Fruit fly (Drosophila melanogaster) whole organism, embryonic: ENCODE results near the gene Sfxn2.

Experiments used
- Abd-B ChIP-seq: fragments of 200-800 bp; sonication (Bioruptor generic); optimal IDR thresholded peaks from 2 replicates; lab custom pipeline; 2018; ENCODE audit warnings: missing biosample characterization, mild to moderate bottlenecking, missing genetic modification characterization, moderate library complexity
- Atf3 ChIP-seq: fragments of 200-800 bp; sonication (Bioruptor generic); optimal IDR thresholded peaks from 3 replicates; lab custom pipeline; 2016; ENCODE audit warnings: missing biosample characterization, missing genetic modification characterization
- Bteb2 ChIP-seq: fragments of 200-800 bp; sonication (Bioruptor generic); optimal IDR thresholded peaks from 2 replicates; lab custom pipeline; 2016; ENCODE audit warnings: missing biosample characterization, missing genetic modification characterization
- CG10147 ChIP-seq: fragments of 200-800 bp; sonication (Bioruptor generic); optimal IDR thresholded peaks from 2 replicates; lab custom pipeline; 2019; ENCODE audit warnings: missing biosample characterization, mild to moderate bottlenecking, missing genetic modification characterization, moderate library complexity
- CG10267 ChIP-seq: fragments of 200-800 bp; sonication (Bioruptor generic); optimal IDR thresholded peaks from 2 replicates; lab custom pipeline; 2018; ENCODE audit warnings: missing biosample characterization, mild to moderate bottlenecking, missing genetic modification characterization, moderate library complexity
- CG10321 ChIP-seq: fragments of 200-800 bp; sonication (Bioruptor generic); IDR thresholded peaks from 2 replicates; pipeline ENCODE4 v1.3.6; 2022; ENCODE audit warnings: missing biosample characterization, missing genetic modification characterization
- CG10366 ChIP-seq: fragments of 200-800 bp; sonication (Bioruptor generic); IDR thresholded peaks from 2 replicates; pipeline ENCODE4 v1.3.6; 2022; ENCODE audit warnings: missing biosample characterization, missing genetic modification characterization
- CG10462 ChIP-seq: fragments of 200-800 bp; sonication (Bioruptor generic); optimal IDR thresholded peaks from 2 replicates; lab custom pipeline; 2016; ENCODE audit warnings: missing biosample characterization, missing genetic modification characterization
- CG12659 ChIP-seq: fragments of 200-800 bp; sonication (Bioruptor generic); optimal IDR thresholded peaks from 3 replicates; lab custom pipeline; 2017; ENCODE audit warnings: mild to moderate bottlenecking, missing biosample characterization, missing genetic modification reagents, missing genetic modification characterization
- CG12769 ChIP-seq: fragments of 200-800 bp; sonication (Bioruptor generic); optimal IDR thresholded peaks from 2 replicates; lab custom pipeline; 2019; ENCODE audit warnings: missing biosample characterization, mild to moderate bottlenecking, missing genetic modification characterization, moderate library complexity
- CG15601 ChIP-seq: fragments of 200-800 bp; sonication (Bioruptor generic); optimal IDR thresholded peaks from 3 replicates; lab custom pipeline; 2019; ENCODE audit warnings: missing biosample characterization, mild to moderate bottlenecking, missing genetic modification characterization, moderate library complexity
- CG16813 ChIP-seq: fragments of 200-800 bp; sonication (Bioruptor generic); IDR thresholded peaks from 3 replicates; pipeline ENCODE4 v1.3.6; 2022; ENCODE audit warnings: missing biosample characterization, missing genetic modification characterization; ENCODE audit not compliant: partially characterized antibody
- CG17829 ChIP-seq: fragments of 200-800 bp; optimal IDR thresholded peaks from 2 replicates; lab custom pipeline; 2019; ENCODE audit warnings: missing biosample characterization, mild to moderate bottlenecking, missing genetic modification characterization, moderate library complexity
- CG18599 ChIP-seq: fragments of 200-800 bp; sonication (Bioruptor generic); optimal IDR thresholded peaks from 3 replicates; lab custom pipeline; 2017; ENCODE audit warnings: missing biosample characterization, missing genetic modification characterization, mild to moderate bottlenecking, moderate library complexity, missing genetic modification reagents
- CG2199 ChIP-seq: fragments of 200-800 bp; sonication (Bioruptor generic); IDR thresholded peaks from 3 replicates; pipeline ENCODE4 v1.3.6; 2022; ENCODE audit warnings: missing biosample characterization, missing genetic modification characterization
- CG2712 ChIP-seq: fragments of 200-800 bp; optimal IDR thresholded peaks from 3 replicates; lab custom pipeline; 2019; ENCODE audit warnings: missing biosample characterization, mild to moderate bottlenecking, missing genetic modification characterization, moderate library complexity
- CG32532 ChIP-seq: fragments of 200-800 bp; sonication (Bioruptor generic); IDR thresholded peaks from 2 replicates; pipeline ENCODE4 v1.3.6; 2022; ENCODE audit warnings: missing biosample characterization, missing genetic modification characterization
- CG34376 ChIP-seq: fragments of 200-800 bp; sonication (Bioruptor generic); optimal IDR thresholded peaks from 2 replicates; lab custom pipeline; 2018; ENCODE audit warnings: missing biosample characterization, mild to moderate bottlenecking, missing genetic modification characterization
- CG6272 ChIP-seq: fragments of 200-800 bp; sonication (Bioruptor generic); IDR thresholded peaks from 2 replicates; pipeline ENCODE4 v1.3.6; 2022; ENCODE audit warnings: missing biosample characterization, missing genetic modification characterization
- CG6765 ChIP-seq: fragments of 200-800 bp; sonication (Bioruptor generic); optimal IDR thresholded peaks from 3 replicates; lab custom pipeline; 2017; ENCODE audit warnings: missing biosample characterization, mild to moderate bottlenecking, missing genetic modification characterization
- CG9609 ChIP-seq: fragments of 200-800 bp; sonication (Bioruptor generic); optimal IDR thresholded peaks from 3 replicates; lab custom pipeline; 2016; ENCODE audit warnings: missing biosample characterization, missing genetic modification characterization
- CoRest ChIP-seq: fragments of 200-800 bp; sonication (Bioruptor generic); optimal IDR thresholded peaks from 3 replicates; lab custom pipeline; 2018; ENCODE audit warnings: missing biosample characterization, mild to moderate bottlenecking, missing genetic modification characterization, moderate library complexity
- D ChIP-seq, 2 experiments: fragments of 200-800 bp in 1 of 2; fragments of >200 bp in 1 of 2; sonication (Bioruptor generic) in 1 of 2; optimal IDR thresholded peaks; 2 replicates in 1 of 2; 3 replicates in 1 of 2; lab custom pipeline; 2017; ENCODE audit warnings: mild to moderate bottlenecking in 1 of 2, missing biosample characterization in 1 of 2, missing genetic modification characterization in 1 of 2, missing genetic modification reagents in 1 of 2
- Deaf1 ChIP-seq: fragments of 200-800 bp; optimal IDR thresholded peaks from 3 replicates; lab custom pipeline; 2019; ENCODE audit warnings: missing biosample characterization, mild to moderate bottlenecking, missing genetic modification characterization, moderate library complexity
- Dek ChIP-seq: fragments of 200-800 bp; sonication (Bioruptor generic); optimal IDR thresholded peaks from 3 replicates; lab custom pipeline; 2019; ENCODE audit warnings: missing biosample characterization, mild to moderate bottlenecking, missing genetic modification characterization, moderate library complexity
- Drgx ChIP-seq: fragments of 200-800 bp; sonication (Bioruptor generic); IDR thresholded peaks from 2 replicates; pipeline ENCODE4 v1.3.6; 2022; ENCODE audit warnings: missing biosample characterization, missing genetic modification characterization
- E2f2 ChIP-seq: fragments of 200-800 bp; sonication (Bioruptor generic); IDR thresholded peaks from 2 replicates; pipeline ENCODE4 v1.3.6; 2022; ENCODE audit warnings: missing biosample characterization, missing genetic modification characterization
- Hr39 ChIP-seq: fragments of >200 bp; optimal IDR thresholded peaks from 2 replicates; lab custom pipeline; 2017
- Pdp1 ChIP-seq, 2 experiments: fragments of 200-800 bp; sonication (Bioruptor generic); optimal IDR thresholded peaks; 3 replicates each; lab custom pipeline; 2016; ENCODE audit warnings: missing biosample characterization in 2 of 2, missing genetic modification characterization in 2 of 2, mild to moderate bottlenecking in 1 of 2, moderate library complexity in 1 of 2
- Scr ChIP-seq: fragments of 200-800 bp; sonication (Bioruptor generic); IDR thresholded peaks from 2 replicates; pipeline ENCODE4 v1.3.6; 2022; ENCODE audit warnings: missing biosample characterization, missing genetic modification characterization; ENCODE audit not compliant: partially characterized antibody
- Sox102F ChIP-seq: fragments of 200-800 bp; sonication (Bioruptor generic); optimal IDR thresholded peaks from 2 replicates; lab custom pipeline; 2018; ENCODE audit warnings: missing biosample characterization, mild to moderate bottlenecking, missing genetic modification characterization, moderate library complexity
- cato ChIP-seq: fragments of 200-800 bp; sonication (Bioruptor generic); optimal IDR thresholded peaks from 2 replicates; lab custom pipeline; 2016; ENCODE audit warnings: missing biosample characterization, missing genetic modification characterization, borderline replicate concordance
- danr ChIP-seq: fragments of 200-800 bp; sonication (Bioruptor generic); IDR thresholded peaks from 2 replicates; pipeline ENCODE4 v1.3.6; 2022; ENCODE audit warnings: missing biosample characterization, missing genetic modification characterization
- dpn ChIP-seq, 2 experiments: fragments of 200-800 bp; sonication (Bioruptor generic); optimal IDR thresholded peaks; 3 replicates each; lab custom pipeline; 2016; ENCODE audit warnings: missing biosample characterization in 2 of 2, missing genetic modification characterization in 2 of 2
- emc ChIP-seq: fragments of 200-800 bp; sonication (Bioruptor generic); optimal IDR thresholded peaks from 2 replicates; lab custom pipeline; 2016; ENCODE audit warnings: missing biosample characterization, missing genetic modification characterization
- en ChIP-seq: fragments of 200-800 bp; sonication (Bioruptor generic); optimal IDR thresholded peaks from 2 replicates; lab custom pipeline; 2016; ENCODE audit warnings: missing biosample characterization, missing genetic modification characterization
- fd3F ChIP-seq: fragments of 200-800 bp; sonication (Bioruptor generic); optimal IDR thresholded peaks from 2 replicates; lab custom pipeline; 2018; ENCODE audit warnings: missing biosample characterization, mild to moderate bottlenecking, missing genetic modification characterization, moderate library complexity
- fru ChIP-seq: fragments of >200 bp; optimal IDR thresholded peaks from 2 replicates; lab custom pipeline; 2017
- grau ChIP-seq: fragments of 200-800 bp; optimal IDR thresholded peaks from 3 replicates; lab custom pipeline; 2019; ENCODE audit warnings: missing biosample characterization, mild to moderate bottlenecking, missing genetic modification characterization, moderate library complexity
- lilli ChIP-seq: fragments of 200-800 bp; sonication (Bioruptor generic); optimal IDR thresholded peaks from 3 replicates; lab custom pipeline; 2016; ENCODE audit warnings: missing biosample characterization, missing genetic modification characterization
- nom ChIP-seq: fragments of 200-800 bp; sonication (Bioruptor generic); optimal IDR thresholded peaks from 2 replicates; lab custom pipeline; 2017; ENCODE audit warnings: missing biosample characterization, missing genetic modification characterization, mild to moderate bottlenecking, moderate library complexity, missing genetic modification reagents
- org-1 ChIP-seq: fragments of 200-800 bp; sonication (Bioruptor generic); optimal IDR thresholded peaks from 2 replicates; lab custom pipeline; 2017; ENCODE audit warnings: missing biosample characterization, missing genetic modification characterization
- pnt ChIP-seq: fragments of 200-800 bp; sonication (Bioruptor generic); optimal IDR thresholded peaks from 3 replicates; lab custom pipeline; 2016; ENCODE audit warnings: missing biosample characterization, missing genetic modification characterization
- psq ChIP-seq: fragments of 200-800 bp; sonication (Bioruptor generic); optimal IDR thresholded peaks from 2 replicates; lab custom pipeline; 2017; ENCODE audit warnings: missing biosample characterization, missing genetic modification characterization
- sna ChIP-seq: fragments of 200-800 bp; sonication (Bioruptor generic); IDR thresholded peaks from 2 replicates; pipeline ENCODE4 v1.3.6; 2022; ENCODE audit warnings: missing biosample characterization, missing genetic modification characterization; ENCODE audit not compliant: partially characterized antibody
- trh ChIP-seq: fragments of 200-800 bp; sonication (Bioruptor generic); optimal IDR thresholded peaks from 2 replicates; lab custom pipeline; 2016; ENCODE audit warnings: missing biosample characterization, missing genetic modification characterization
- usp ChIP-seq: fragments of >200 bp; optimal IDR thresholded peaks from 2 replicates; lab custom pipeline; 2017; ENCODE audit warnings: missing biosample characterization, missing genetic modification characterization
- vfl ChIP-seq: fragments of 200-800 bp; sonication (Bioruptor generic); optimal IDR thresholded peaks from 2 replicates; lab custom pipeline; 2016; ENCODE audit warnings: missing biosample characterization, missing genetic modification characterization

Gene Sfxn2

dm6 chr3L:19092125-19093058, 29.4 kb downstream of the Sfxn2 start, which contains the start of gene MESR6 (continued):
- TF ChIP-seq lilli (GFP tag; lab: Kevin White, UChicago) = no peak
- no peak for TF ChIP-seq en
- no peak for TF ChIP-seq org-1 (GFP tag; lab: Kevin White, UChicago)
- no peak for TF ChIP-seq Hr39 (lab: Kevin White, UChicago)
- peak; percentile 58 for TF ChIP-seq Sox102F (GFP tag; lab: Kevin White, UChicago)
- peak; percentile 58 for TF ChIP-seq CG15601
- no peak for TF ChIP-seq CG2199
- peak; percentile 28 for TF ChIP-seq CG10147
- no peak for TF ChIP-seq Atf3 (GFP tag; lab: Kevin White, UChicago)
- TF ChIP-seq CG17829 = peak; percentile 22
- TF ChIP-seq fd3F (GFP tag; lab: Kevin White, UChicago) = peak; percentile 23
- peak; percentile 83 for TF ChIP-seq CG16813
- TF ChIP-seq CG6765 (GFP tag; lab: Kevin White, UChicago) = no peak
- no peak for TF ChIP-seq Drgx (GFP tag; lab: Robert Waterston, UW)
- TF ChIP-seq Dek (tag; lab: Kevin White, UChicago) = peak; percentile 63
- no peak for TF ChIP-seq Bteb2
- peak; percentile 37 for TF ChIP-seq CG2712 (tag; lab: Kevin White, UChicago)
- TF ChIP-seq D (optimal IDR thresholded peaks at IDR 0.05; lab: Kevin White, UChicago) = peak; percentile 14
- TF ChIP-seq D (GFP tag; optimal IDR thresholded peaks at IDR 0.05; lab: Kevin White, UChicago) = no peak
- peak; percentile 47 for TF ChIP-seq CoRest
- no peak for TF ChIP-seq Abd-B
- TF ChIP-seq sna (GFP tag; lab: Robert Waterston, UW) = peak; percentile 75
- TF ChIP-seq fru = no peak
- no peak for TF ChIP-seq cato
- TF ChIP-seq CG9609 (GFP tag; lab: Kevin White, UChicago) = no peak
- TF ChIP-seq Deaf1 (tag; lab: Kevin White, UChicago) = peak; percentile 20
- no peak; the same call in 1 of the 2 replicates for TF ChIP-seq CG10366 (GFP tag; lab: Robert Waterston, UW)
- TF ChIP-seq dpn (GFP tag; optimal IDR thresholded peaks at IDR 0.05; lab: Kevin White, UChicago) = peak in 1 of 2 experiments; percentile 19
- peak; percentile 39 for TF ChIP-seq grau (tag; lab: Kevin White, UChicago)
- no peak for TF ChIP-seq danr (GFP tag; lab: Robert Waterston, UW)
- no peak for TF ChIP-seq emc (GFP tag; lab: Kevin White, UChicago)
- TF ChIP-seq psq (GFP tag; lab: Kevin White, UChicago) = no peak
- TF ChIP-seq usp (GFP tag; lab: Kevin White, UChicago) = no peak
- TF ChIP-seq pnt = no peak
- peak; percentile 52 for TF ChIP-seq CG10267 (tag; lab: Kevin White, UChicago)
- TF ChIP-seq E2f2 (GFP tag; lab: Robert Waterston, UW) = peak; percentile 58; the same call in 1 of the 2 replicates
- no peak for TF ChIP-seq CG10321 (GFP tag; lab: Robert Waterston, UW)
- TF ChIP-seq CG18599 (GFP tag; lab: Kevin White, UChicago) = no peak
- peak in 1 of 2 experiments; percentile 28 for TF ChIP-seq Pdp1 (GFP tag; optimal IDR thresholded peaks at IDR 0.05; lab: Kevin White, UChicago)
- no peak for TF ChIP-seq vfl (GFP tag; lab: Kevin White, UChicago)
- no peak for TF ChIP-seq CG34376 (GFP tag; lab: Kevin White, UChicago)
- no peak; the same call in 1 of the 2 replicates for TF ChIP-seq CG32532 (GFP tag; lab: Robert Waterston, UW)
- TF ChIP-seq Scr (GFP tag; lab: Robert Waterston, UW) = peak; percentile 84
- no peak for TF ChIP-seq nom
- peak; percentile 61 for TF ChIP-seq CG12659 (GFP tag; lab: Kevin White, UChicago)
- no peak for TF ChIP-seq CG6272 (GFP tag; lab: Robert Waterston, UW)
- no peak for TF ChIP-seq trh (GFP tag; lab: Kevin White, UChicago)
- no peak for TF ChIP-seq CG10462
- peak; percentile 8 for TF ChIP-seq CG12769 (tag; lab: Kevin White, UChicago)
